5 fruit fly cellular contexts compared by ENCODE assay signal in genomic region chr3R:20312838-20313237, dm6.
TF ChIP-seq lines count a peak whose summit lies in the region.

No protein-coding gene starts in this region.

- TF ChIP-seq CTCF in whole organism, embryonic (GFP tag; optimal IDR thresholded peaks at IDR 0.05; lab: Kevin White, UChicago) = peak; percentile 16

TF ChIP-seq in whole organism, adult, 20 proteins besides CTCF, POLR2A, EP300 and RAD21 (continues in another document):
- peak; percentile 60 for TF ChIP-seq Clk (GFP tag; optimal IDR thresholded peaks at IDR 0.05; lab: Kevin White, UChicago)
- peak; percentile 56 for TF ChIP-seq CG5204 (GFP tag; optimal IDR thresholded peaks at IDR 0.05; lab: Kevin White, UChicago)
- peak; percentile 85 for TF ChIP-seq CG14711 (tag; optimal IDR thresholded peaks at IDR 0.05; lab: Kevin White, UChicago)
- peak; percentile 44 for TF ChIP-seq Crg-1 (GFP tag; optimal IDR thresholded peaks at IDR 0.05; lab: Kevin White, UChicago)
- TF ChIP-seq CG1620 (GFP tag; optimal IDR thresholded peaks at IDR 0.05; lab: Kevin White, UChicago) = no peak
- no peak for TF ChIP-seq kay (GFP tag; lab: Kevin White, UChicago; ENCODE audit: borderline replicate concordance)
- peak; percentile 21 for TF ChIP-seq Mnt (GFP tag; optimal IDR thresholded peaks at IDR 0.05; lab: Kevin White, UChicago)
- TF ChIP-seq cic (GFP tag; optimal IDR thresholded peaks at IDR 0.05; lab: Kevin White, UChicago) = no peak
- peak; percentile 88 for TF ChIP-seq CG33017 (tag; optimal IDR thresholded peaks at IDR 0.05; lab: Kevin White, UChicago)
- TF ChIP-seq Hr96 (GFP tag; optimal IDR thresholded peaks at IDR 0.05; lab: Kevin White, UChicago) = peak; percentile 71
- peak; percentile 42 for TF ChIP-seq pad (GFP tag; optimal IDR thresholded peaks at IDR 0.05; lab: Kevin White, UChicago)
- peak; percentile 73 for TF ChIP-seq CG11617 (GFP tag; optimal IDR thresholded peaks at IDR 0.05; lab: Kevin White, UChicago)
- peak; percentile 49 for TF ChIP-seq bab1 (GFP tag; optimal IDR thresholded peaks at IDR 0.05; lab: Kevin White, UChicago)
- no peak for TF ChIP-seq ovo (GFP tag; optimal IDR thresholded peaks at IDR 0.05; lab: Kevin White, UChicago)
- no peak for TF ChIP-seq cnc (optimal IDR thresholded peaks at IDR 0.05; lab: Kevin White, UChicago)
- TF ChIP-seq toe (GFP tag; optimal IDR thresholded peaks at IDR 0.05; lab: Kevin White, UChicago) = peak; percentile 73
- peak; percentile 87 for TF ChIP-seq CG7045 (GFP tag; optimal IDR thresholded peaks at IDR 0.05; lab: Kevin White, UChicago)
- peak; percentile 74 for TF ChIP-seq CG7101 (tag; optimal IDR thresholded peaks at IDR 0.05; lab: Kevin White, UChicago)

TF ChIP-seq in whole organism, embryonic, 481 proteins besides CTCF, POLR2A, EP300 and RAD21 (continues in another document):
- TF ChIP-seq pum (GFP tag; optimal IDR thresholded peaks at IDR 0.05; lab: Kevin White, UChicago) = no peak
- peak; percentile 44 for TF ChIP-seq ind (GFP tag; optimal IDR thresholded peaks at IDR 0.05; lab: Kevin White, UChicago)
- TF ChIP-seq crol (GFP tag; IDR thresholded peaks at IDR 0.05; lab: Robert Waterston, UW) = no peak
- no peak for TF ChIP-seq CG12299 (tag; optimal IDR thresholded peaks at IDR 0.05; lab: Kevin White, UChicago)
- TF ChIP-seq CG18011 (GFP tag; optimal IDR thresholded peaks at IDR 0.05; lab: Kevin White, UChicago) = no peak
- TF ChIP-seq CG9437 (GFP tag; optimal IDR thresholded peaks at IDR 0.05; lab: Kevin White, UChicago) = no peak
- TF ChIP-seq bcd (GFP tag; optimal IDR thresholded peaks at IDR 0.05; lab: Kevin White, UChicago) = peak; percentile 61
- TF ChIP-seq Gsc (GFP tag; IDR thresholded peaks at IDR 0.05; lab: Robert Waterston, UW) = no peak
- TF ChIP-seq Hmx (GFP tag; optimal IDR thresholded peaks at IDR 0.05; lab: Kevin White, UChicago) = peak; percentile 37
- TF ChIP-seq slou (GFP tag; optimal IDR thresholded peaks at IDR 0.05; lab: Kevin White, UChicago) = no peak
- TF ChIP-seq org-1 (GFP tag; optimal IDR thresholded peaks at IDR 0.05; lab: Kevin White, UChicago) = no peak
- TF ChIP-seq CG30403 (GFP tag; optimal IDR thresholded peaks at IDR 0.05; lab: Kevin White, UChicago) = peak; percentile 24
- peak; percentile 65 for TF ChIP-seq CG15514 (GFP tag; optimal IDR thresholded peaks at IDR 0.05; lab: Kevin White, UChicago)
- no peak for TF ChIP-seq CG16779 (GFP tag; IDR thresholded peaks at IDR 0.05; lab: Robert Waterston, UW)
- TF ChIP-seq Hr51 (GFP tag; optimal IDR thresholded peaks at IDR 0.05; lab: Kevin White, UChicago) = peak in 1 of 2 experiments; percentile 7
- peak; percentile 58; the same call in 2 of the 3 replicates for TF ChIP-seq dysf (GFP tag; IDR thresholded peaks at IDR 0.05; lab: Robert Waterston, UW)
- 0 out of 3 replicates have a peak, but pooled peaks have one; percentile 4 for TF ChIP-seq ase (GFP tag; IDR thresholded peaks at IDR 0.05; lab: Robert Waterston, UW)
- TF ChIP-seq mirr (GFP tag; optimal IDR thresholded peaks at IDR 0.05; lab: Kevin White, UChicago) = no peak
- no peak for TF ChIP-seq CG30020 (tag; optimal IDR thresholded peaks at IDR 0.05; lab: Kevin White, UChicago)

TF ChIP-seq in whole organism, prepupa, 60 proteins besides CTCF, POLR2A, EP300 and RAD21 (continues in another document):
- TF ChIP-seq CG16779 (tag; optimal IDR thresholded peaks at IDR 0.05; lab: Kevin White, UChicago) = peak; percentile 64
- TF ChIP-seq OdsH (GFP tag; optimal IDR thresholded peaks at IDR 0.05; lab: Kevin White, UChicago) = peak; percentile 77
- peak; percentile 47 for TF ChIP-seq Sox14 (GFP tag; optimal IDR thresholded peaks at IDR 0.05; lab: Kevin White, UChicago)
- no peak for TF ChIP-seq CG6854 (GFP tag; optimal IDR thresholded peaks at IDR 0.05; lab: Kevin White, UChicago)
- peak; percentile 28 for TF ChIP-seq lz (GFP tag; optimal IDR thresholded peaks at IDR 0.05; lab: Kevin White, UChicago)
- TF ChIP-seq Met (GFP tag; optimal IDR thresholded peaks at IDR 0.05; lab: Kevin White, UChicago) = peak; percentile 75
- TF ChIP-seq CG34406 (GFP tag; optimal IDR thresholded peaks at IDR 0.05; lab: Kevin White, UChicago) = peak; percentile 43
- TF ChIP-seq CG8319 (GFP tag; optimal IDR thresholded peaks at IDR 0.05; lab: Kevin White, UChicago) = peak; percentile 50
- TF ChIP-seq CG6163 (GFP tag; IDR thresholded peaks at IDR 0.05; lab: Robert Waterston, UW) = peak; percentile 87
- TF ChIP-seq dac (GFP tag; optimal IDR thresholded peaks at IDR 0.05; lab: Kevin White, UChicago) = peak; percentile 66
- TF ChIP-seq CG15336 (GFP tag; IDR thresholded peaks at IDR 0.05; lab: Robert Waterston, UW) = peak; percentile 92
- peak; percentile 33 for TF ChIP-seq CG8632 (GFP tag; optimal IDR thresholded peaks at IDR 0.05; lab: Kevin White, UChicago)
- peak; percentile 83 for TF ChIP-seq Hr4 (GFP tag; optimal IDR thresholded peaks at IDR 0.05; lab: Kevin White, UChicago)
- no peak for TF ChIP-seq Hr38 (GFP tag; optimal IDR thresholded peaks at IDR 0.05; lab: Kevin White, UChicago)
- TF ChIP-seq net (GFP tag; optimal IDR thresholded peaks at IDR 0.05; lab: Kevin White, UChicago) = peak; percentile 81
- peak; percentile 70 for TF ChIP-seq CG10669 (GFP tag; optimal IDR thresholded peaks at IDR 0.05; lab: Kevin White, UChicago)
- TF ChIP-seq salr (GFP tag; optimal IDR thresholded peaks at IDR 0.05; lab: Kevin White, UChicago) = peak in 1 of 2 experiments; percentile 76
- TF ChIP-seq Hr39 (GFP tag; optimal IDR thresholded peaks at IDR 0.05; lab: Kevin White, UChicago) = peak; percentile 41
- peak; percentile 39 for TF ChIP-seq CG31627 (GFP tag; optimal IDR thresholded peaks at IDR 0.05; lab: Kevin White, UChicago)

TF ChIP-seq in whole organism, pupa, 21 proteins besides CTCF, POLR2A, EP300 and RAD21:
- TF ChIP-seq gl (tag; optimal IDR thresholded peaks at IDR 0.05; lab: Kevin White, UChicago) = no peak
- no peak for TF ChIP-seq rn (GFP tag; IDR thresholded peaks at IDR 0.05; lab: Robert Waterston, UW)
- peak; percentile 78 for TF ChIP-seq Pif1B (GFP tag; optimal IDR thresholded peaks at IDR 0.05; lab: Kevin White, UChicago)
- peak; percentile 88 for TF ChIP-seq fd96Ca (GFP tag; IDR thresholded peaks at IDR 0.05; lab: Robert Waterston, UW)
- TF ChIP-seq Snoo (tag; optimal IDR thresholded peaks at IDR 0.05; lab: Kevin White, UChicago) = no peak
- TF ChIP-seq CG4496 (GFP tag; IDR thresholded peaks at IDR 0.05; lab: Robert Waterston, UW) = peak; percentile 92
- peak; percentile 65 for TF ChIP-seq CG17806 (tag; optimal IDR thresholded peaks at IDR 0.05; lab: Kevin White, UChicago)
- TF ChIP-seq CG34367 (tag; optimal IDR thresholded peaks at IDR 0.05; lab: Kevin White, UChicago) = peak; percentile 13
- TF ChIP-seq CG10348 (GFP tag; IDR thresholded peaks at IDR 0.05; lab: Robert Waterston, UW) = peak; percentile 42; the same call in 1 of the 2 replicates
- TF ChIP-seq D1 (tag; optimal IDR thresholded peaks at IDR 0.05; lab: Kevin White, UChicago) = no peak
- peak; percentile 89 for TF ChIP-seq CG14655 (GFP tag; optimal IDR thresholded peaks at IDR 0.05; lab: Kevin White, UChicago)
- peak; percentile 92 for TF ChIP-seq Pif1A (GFP tag; optimal IDR thresholded peaks at IDR 0.05; lab: Kevin White, UChicago)
- TF ChIP-seq CG15710 (tag; optimal IDR thresholded peaks at IDR 0.05; lab: Kevin White, UChicago) = peak; percentile 31
- no peak for TF ChIP-seq EcR (GFP tag; optimal IDR thresholded peaks at IDR 0.05; lab: Kevin White, UChicago)
- peak; percentile 74 for TF ChIP-seq CG12605 (GFP tag; IDR thresholded peaks at IDR 0.05; lab: Robert Waterston, UW)
- peak; percentile 56 for TF ChIP-seq CG9948 (tag; optimal IDR thresholded peaks at IDR 0.05; lab: Kevin White, UChicago)
- peak; percentile 87 for TF ChIP-seq Ets98B (GFP tag; IDR thresholded peaks at IDR 0.05; lab: Robert Waterston, UW)
- peak; percentile 90 for TF ChIP-seq CG8159 (tag; optimal IDR thresholded peaks at IDR 0.05; lab: Kevin White, UChicago)
- peak; percentile 89 for TF ChIP-seq CG8301 (tag; optimal IDR thresholded peaks at IDR 0.05; lab: Kevin White, UChicago)
- TF ChIP-seq CG32121 (GFP tag; IDR thresholded peaks at IDR 0.05; lab: Robert Waterston, UW) = peak; percentile 92
- TF ChIP-seq CG13204 (GFP tag; optimal IDR thresholded peaks at IDR 0.05; lab: Kevin White, UChicago) = no peak

TF ChIP-seq in whole organism, wandering third instar larva, 38 proteins besides CTCF, POLR2A, EP300 and RAD21 (continues in another document):
- TF ChIP-seq CG32264 (GFP tag; optimal IDR thresholded peaks at IDR 0.05; lab: Kevin White, UChicago) (no peak), pan (optimal IDR thresholded peaks at IDR 0.05; lab: Kevin White, UChicago) (no peak), Vsx2 (GFP tag; optimal IDR thresholded peaks at IDR 0.05; lab: Kevin White, UChicago; ENCODE audit: partially characterized antibody) (no peak), Dif (GFP tag; optimal IDR thresholded peaks at IDR 0.05; lab: Kevin White, UChicago; ENCODE audit: partially characterized antibody) (no peak), Sp1 (GFP tag; optimal IDR thresholded peaks at IDR 0.05; lab: Kevin White, UChicago) (peak; percentile 44), Hr78 (GFP tag; optimal IDR thresholded peaks at IDR 0.05; lab: Kevin White, UChicago) (no peak), brk (GFP tag; optimal IDR thresholded peaks at IDR 0.05; lab: Kevin White, UChicago) (peak; percentile 53), fru (GFP tag; optimal IDR thresholded peaks at IDR 0.05; lab: Kevin White, UChicago) (peak; percentile 74), Myc (optimal IDR thresholded peaks at IDR 0.05; lab: Kevin White, UChicago) (no peak), rgr (GFP tag; optimal IDR thresholded peaks at IDR 0.05; lab: Kevin White, UChicago) (peak; percentile 72), lola (GFP tag; optimal IDR thresholded peaks at IDR 0.05; lab: Kevin White, UChicago) (no peak), HLH106 (tag; optimal IDR thresholded peaks at IDR 0.05; lab: Kevin White, UChicago) (peak; percentile 51), Jra (GFP tag; optimal IDR thresholded peaks at IDR 0.05; lab: Kevin White, UChicago) (no peak), sage (GFP tag; optimal IDR thresholded peaks at IDR 0.05; lab: Kevin White, UChicago) (peak; percentile 31), ey (GFP tag; optimal IDR thresholded peaks at IDR 0.05; lab: Kevin White, UChicago) (peak; percentile 57), OdsH (GFP tag; optimal IDR thresholded peaks at IDR 0.05; lab: Kevin White, UChicago) (peak; percentile 56), sv (GFP tag; optimal IDR thresholded peaks at IDR 0.05; lab: Kevin White, UChicago) (no peak), br (GFP tag; optimal IDR thresholded peaks at IDR 0.05; lab: Kevin White, UChicago) (peak; percentile 48), Hr83 (GFP tag; optimal IDR thresholded peaks at IDR 0.05; lab: Kevin White, UChicago; ENCODE audit: poor library complexity, severe bottlenecking) (no peak), h (GFP tag; optimal IDR thresholded peaks at IDR 0.05; lab: Kevin White, UChicago) (peak; percentile 80), CrebA (GFP tag; optimal IDR thresholded peaks at IDR 0.05; lab: Kevin White, UChicago; ENCODE audit: borderline replicate concordance) (peak; percentile 42), woc (GFP tag; optimal IDR thresholded peaks at IDR 0.05; lab: Kevin White, UChicago) (no peak), usp (GFP tag; optimal IDR thresholded peaks at IDR 0.05; lab: Kevin White, UChicago) (no peak), tai (GFP tag; optimal IDR thresholded peaks at IDR 0.05; lab: Kevin White, UChicago) (peak; percentile 4)
